Worm (Caenorhabditis elegans) whole organism, L4 larva: ENCODE data around the gene R09E10.13.

Experiments used
- D1046.2 ChIP-seq: fragments of 200-800 bp; sonication (Bioruptor generic); IDR thresholded peaks from 2 replicates; pipeline ENCODE4 v1.3.6; 2022; ENCODE audit warnings: missing genetic modification characterization, missing compliant biosample characterization
- F49E8.2 ChIP-seq: sonication (generic microtip); optimal IDR thresholded peaks from 2 replicates; lab custom pipeline; 2016; ENCODE audit warnings: missing compliant biosample characterization, mild to moderate bottlenecking, missing genetic modification characterization, borderline replicate concordance
- R02D3.7 ChIP-seq: fragments of 150-350 bp; sonication (generic microtip); optimal IDR thresholded peaks from 3 replicates; lab custom pipeline; 2014; ENCODE audit warnings: missing biosample characterization, missing genetic modification characterization
- Y48G9A.11 ChIP-seq: fragments of 200-800 bp; sonication (Bioruptor generic); IDR thresholded peaks from 2 replicates; pipeline ENCODE4 v1.3.6; 2022; ENCODE audit warnings: missing genetic modification reagents, missing genetic modification characterization, missing compliant biosample characterization
- Y75B8A.6 ChIP-seq: fragments of 200-800 bp; sonication (Bioruptor generic); IDR thresholded peaks from 2 replicates; pipeline ENCODE4 v1.3.6; 2022; ENCODE audit warnings: missing genetic modification reagents, missing genetic modification characterization, missing compliant biosample characterization
- ZK337.2 ChIP-seq: fragments of 200-800 bp; sonication (Bioruptor generic); IDR thresholded peaks from 2 replicates; pipeline ENCODE4 v1.3.6; 2022; ENCODE audit warnings: missing genetic modification reagents, missing genetic modification characterization, missing compliant biosample characterization
- aha-1 ChIP-seq: fragments of 150-350 bp; peaks from one replicate; lab custom pipeline; 2014; ENCODE audit warnings: missing biosample characterization, missing genetic modification characterization
- aly-2 ChIP-seq: sonication (generic microtip); optimal IDR thresholded peaks from 2 replicates; lab custom pipeline; 2018; ENCODE audit warnings: missing biosample characterization, missing genetic modification characterization
- attf-4 ChIP-seq: sonication (generic microtip); optimal IDR thresholded peaks from 3 replicates; lab custom pipeline; 2017; ENCODE audit warnings: missing biosample characterization, missing genetic modification characterization
- ceh-20 ChIP-seq: fragments of 200-800 bp; sonication (Bioruptor generic); IDR thresholded peaks from 2 replicates; pipeline ENCODE4 v1.3.6; 2022; ENCODE audit warnings: missing genetic modification reagents, missing genetic modification characterization, missing compliant biosample characterization
- ceh-28 ChIP-seq: fragments of 150-350 bp; optimal IDR thresholded peaks from 2 replicates; lab custom pipeline; 2014; ENCODE audit warnings: missing biosample characterization, missing genetic modification reagents, missing genetic modification characterization
- ceh-32 ChIP-seq: sonication (generic microtip); optimal IDR thresholded peaks from 2 replicates; lab custom pipeline; 2016; ENCODE audit warnings: mild to moderate bottlenecking, missing genetic modification characterization, missing compliant biosample characterization; ENCODE audit not compliant: poor library complexity
- ceh-44 ChIP-seq: fragments of 200-800 bp; sonication (Bioruptor generic); IDR thresholded peaks from 2 replicates; pipeline ENCODE4 v1.3.6; 2022; ENCODE audit warnings: missing genetic modification reagents, missing genetic modification characterization, missing compliant biosample characterization
- ceh-82 ChIP-seq: sonication (generic microtip); optimal IDR thresholded peaks from 2 replicates; lab custom pipeline; 2017; ENCODE audit warnings: missing biosample characterization, missing genetic modification characterization
- daf-16 ChIP-seq, 3 experiments: sonication (generic microtip); optimal IDR thresholded peaks; 2 replicates each; lab custom pipeline; 2016 to 2017; ENCODE audit warnings: missing genetic modification characterization in 3 of 3, missing genetic modification reagents in 3 of 3, mild to moderate bottlenecking in 2 of 3, missing compliant biosample characterization in 2 of 3, missing biosample characterization in 1 of 3, moderate library complexity in 1 of 3
- daf-19 ChIP-seq: fragments of 200-800 bp; sonication (Bioruptor generic); conservative IDR thresholded peaks from 2 replicates; pipeline ENCODE4 v1.3.6; 2022; ENCODE audit warnings: missing genetic modification characterization, missing compliant biosample characterization
- dmd-6 ChIP-seq: fragments of 200-800 bp; sonication (Bioruptor generic); IDR thresholded peaks from 2 replicates; pipeline ENCODE4 v1.3.6; 2022; ENCODE audit warnings: missing genetic modification reagents, missing genetic modification characterization, missing compliant biosample characterization
- fos-1 ChIP-seq: fragments of 150-350 bp; optimal IDR thresholded peaks from 2 replicates; lab custom pipeline; 2014; ENCODE audit warnings: missing biosample characterization, missing genetic modification characterization
- gei-8 ChIP-seq: fragments of 200-800 bp; sonication (Bioruptor generic); optimal IDR thresholded peaks from 2 replicates; lab custom pipeline; 2018; ENCODE audit warnings: mild to moderate bottlenecking, missing genetic modification characterization, missing compliant biosample characterization
- hif-1 ChIP-seq, 2 experiments: sonication (generic microtip); optimal IDR thresholded peaks; 2 replicates each; lab custom pipeline; 2016 to 2017; ENCODE audit warnings: missing compliant biosample characterization in 2 of 2, missing genetic modification characterization in 2 of 2, missing genetic modification reagents in 2 of 2, missing genotype in 2 of 2, mild to moderate bottlenecking in 1 of 2
- hlh-11 ChIP-seq: fragments of 200-800 bp; sonication (Bioruptor generic); optimal IDR thresholded peaks from 2 replicates; lab custom pipeline; 2018; ENCODE audit warnings: mild to moderate bottlenecking, missing genetic modification characterization, missing compliant biosample characterization
- hlh-30 ChIP-seq: sonication (generic microtip); optimal IDR thresholded peaks from 2 replicates; lab custom pipeline; 2017; ENCODE audit warnings: antibody characterized with exemption, mild to moderate bottlenecking, missing genetic modification characterization, missing compliant biosample characterization; ENCODE audit not compliant: insufficient read depth
- jun-1 ChIP-seq: fragments of 150-350 bp; optimal IDR thresholded peaks from 2 replicates; lab custom pipeline; 2014; ENCODE audit warnings: missing biosample characterization, missing genetic modification reagents, missing genetic modification characterization
- lin-1 ChIP-seq: fragments of 200-800 bp; sonication (Bioruptor generic); IDR thresholded peaks from 2 replicates; pipeline ENCODE4 v1.3.6; 2022; ENCODE audit warnings: missing genetic modification reagents, missing genetic modification characterization, missing compliant biosample characterization
- lin-13 ChIP-seq: fragments of 150-350 bp; optimal IDR thresholded peaks from 2 replicates; lab custom pipeline; 2014; ENCODE audit warnings: missing biosample characterization, missing genetic modification reagents, missing genetic modification characterization
- lir-3 ChIP-seq: sonication (generic microtip); optimal IDR thresholded peaks from 2 replicates; lab custom pipeline; 2016; ENCODE audit warnings: mild to moderate bottlenecking, missing genetic modification characterization, missing compliant biosample characterization
- mdt-29 ChIP-seq: fragments of 200-800 bp; sonication (Bioruptor generic); IDR thresholded peaks from 2 replicates; pipeline ENCODE4 v1.3.6; 2022; ENCODE audit warnings: missing genetic modification reagents, missing genetic modification characterization, missing compliant biosample characterization
- mep-1 ChIP-seq: fragments of 150-350 bp; sonication (generic microtip); optimal IDR thresholded peaks from 3 replicates; lab custom pipeline; 2014; ENCODE audit warnings: missing biosample characterization, missing genetic modification characterization
- mxl-2 ChIP-seq: fragments of 200-800 bp; sonication (Bioruptor generic); conservative IDR thresholded peaks from 2 replicates; pipeline ENCODE4 v1.3.6; 2022; ENCODE audit warnings: missing genetic modification reagents, missing genetic modification characterization, missing compliant biosample characterization
- nhr-11 ChIP-seq: fragments of 150-350 bp; optimal IDR thresholded peaks from 2 replicates; lab custom pipeline; 2014; ENCODE audit warnings: missing biosample characterization, missing genetic modification characterization
- nhr-237 ChIP-seq: sonication (generic microtip); optimal IDR thresholded peaks from 2 replicates; lab custom pipeline; 2017; ENCODE audit warnings: missing biosample characterization, missing genetic modification characterization
- nhr-25 ChIP-seq: sonication (generic microtip); optimal IDR thresholded peaks from 2 replicates; lab custom pipeline; 2017; ENCODE audit warnings: missing genetic modification characterization, mild to moderate bottlenecking, missing compliant biosample characterization, antibody characterized with exemption, moderate library complexity, borderline replicate concordance; ENCODE audit not compliant: insufficient read depth
- nhr-28 ChIP-seq: fragments of 150-350 bp; optimal IDR thresholded peaks from 2 replicates; lab custom pipeline; 2014; ENCODE audit warnings: missing biosample characterization, missing genetic modification characterization
- nhr-42 ChIP-seq: fragments of 200-800 bp; sonication (Bioruptor generic); IDR thresholded peaks from 2 replicates; pipeline ENCODE4 v1.3.6; 2022; ENCODE audit warnings: missing genetic modification characterization, missing compliant biosample characterization
- nhr-76 ChIP-seq: fragments of 150-350 bp; optimal IDR thresholded peaks from 2 replicates; lab custom pipeline; 2014; ENCODE audit warnings: missing biosample characterization, missing genetic modification characterization
- pha-4 ChIP-seq, 2 experiments: fragments of 150-350 bp in 1 of 2; fragments of 200-800 bp in 1 of 2; sonication (Bioruptor generic) in 1 of 2; IDR thresholded peaks in 1 of 2; optimal IDR thresholded peaks in 1 of 2; 2 replicates each; pipeline versions ENCODE4 v1.3.6 to Lab custom; 2014 to 2022; ENCODE audit warnings: missing genetic modification characterization in 2 of 2, missing genetic modification reagents in 2 of 2, missing biosample characterization in 1 of 2, missing compliant biosample characterization in 1 of 2
- pqm-1 ChIP-seq: sonication (generic microtip); optimal IDR thresholded peaks from 2 replicates; lab custom pipeline; 2017; ENCODE audit warnings: missing biosample characterization, missing genetic modification characterization
- rbr-2 ChIP-seq: sonication (generic microtip); optimal IDR thresholded peaks from 2 replicates; lab custom pipeline; 2016; ENCODE audit warnings: missing genotype, missing genetic modification characterization, missing compliant biosample characterization
- saeg-2 ChIP-seq: fragments of 200-800 bp; sonication (Bioruptor generic); IDR thresholded peaks from 2 replicates; pipeline ENCODE4 v1.3.6; 2022; ENCODE audit warnings: missing genetic modification reagents, missing genetic modification characterization, missing compliant biosample characterization
- skn-1 ChIP-seq: fragments of 150-350 bp; optimal IDR thresholded peaks from 2 replicates; lab custom pipeline; 2014; ENCODE audit warnings: missing biosample characterization, missing genetic modification characterization
- snpc-1.2 ChIP-seq: fragments of 200-800 bp; sonication (Bioruptor generic); IDR thresholded peaks from 2 replicates; pipeline ENCODE4 v1.3.6; 2022; ENCODE audit warnings: missing genetic modification reagents, missing genetic modification characterization, missing compliant biosample characterization
- snpc-4 ChIP-seq: fragments of 150-350 bp; optimal IDR thresholded peaks from 2 replicates; lab custom pipeline; 2014; ENCODE audit warnings: missing biosample characterization, missing genetic modification characterization
- tag-97 ChIP-seq: fragments of 200-800 bp; sonication (Bioruptor generic); IDR thresholded peaks from 2 replicates; pipeline ENCODE4 v1.3.6; 2022; ENCODE audit warnings: missing genetic modification characterization, missing compliant biosample characterization
- tra-1 ChIP-seq: fragments of 200-800 bp; sonication (Bioruptor generic); IDR thresholded peaks from 2 replicates; pipeline ENCODE4 v1.3.6; 2022; ENCODE audit warnings: missing genetic modification reagents, missing genetic modification characterization, missing compliant biosample characterization
- unc-39 ChIP-seq: sonication (generic microtip); optimal IDR thresholded peaks from 2 replicates; lab custom pipeline; 2017; ENCODE audit warnings: missing biosample characterization, missing genetic modification characterization
- unc-62 ChIP-seq, 3 experiments: fragments of 150-350 bp in 1 of 3; sonication (generic microtip); optimal IDR thresholded peaks in 2 of 3; peaks in 1 of 3; 1 replicate in 1 of 3; 2 replicates in 2 of 3; lab custom pipeline; 2014 to 2017; ENCODE audit warnings: missing biosample characterization in 3 of 3, missing genetic modification characterization in 3 of 3, missing genetic modification reagents in 3 of 3, missing genotype in 1 of 3
- vab-7 ChIP-seq: fragments of 200-800 bp; sonication (Bioruptor generic); IDR thresholded peaks from 2 replicates; pipeline ENCODE4 v1.3.6; 2022; ENCODE audit warnings: missing genetic modification reagents, missing genetic modification characterization, missing compliant biosample characterization
- zag-1 ChIP-seq: fragments of 150-350 bp; optimal IDR thresholded peaks from 2 replicates; lab custom pipeline; 2014; ENCODE audit warnings: missing biosample characterization, missing genetic modification characterization
- ztf-7 ChIP-seq: fragments of 150-350 bp; optimal IDR thresholded peaks from 2 replicates; lab custom pipeline; 2014; ENCODE audit warnings: missing biosample characterization, missing genetic modification characterization

Gene R09E10.13

ce11 chrIV:10341618-10342360 is 46.8 kb upstream of the R09E10.13 start (continued):
- TF ChIP-seq aha-1 (tag; lab: Kevin White, UChicago): peak; percentile 99
- TF ChIP-seq unc-62 (GFP tag; optimal IDR thresholded peaks at IDR 0.05 in 1 of 2; lab: Kevin White, UChicago): peak in 1 of 2 experiments; percentile 73
- TF ChIP-seq unc-62 (tag; optimal IDR thresholded peaks at IDR 0.05; lab: Kevin White, UChicago): no peak
- 0 out of 2 replicates have a peak, but pooled peaks have one; percentile 53 for TF ChIP-seq ceh-20
- no peak for TF ChIP-seq nhr-42 (GFP tag; lab: Robert Waterston, UW)
- no peak for TF ChIP-seq daf-16 (GFP tag; optimal IDR thresholded peaks at IDR 0.05; lab: Kevin White, UChicago)
- TF ChIP-seq daf-16 (tag; optimal IDR thresholded peaks at IDR 0.05; lab: Kevin White, UChicago): no peak
- no peak for TF ChIP-seq nhr-11 (tag; lab: Kevin White, UChicago)
- TF ChIP-seq aly-2 (tag; lab: Kevin White, UChicago): no peak
- TF ChIP-seq mxl-2: no peak
- TF ChIP-seq dmd-6 (GFP tag; lab: Robert Waterston, UW): no peak
- no peak for TF ChIP-seq nhr-76 (tag; lab: Kevin White, UChicago)
- TF ChIP-seq lir-3: no peak
- no peak for TF ChIP-seq nhr-237 (tag; lab: Kevin White, UChicago)
- TF ChIP-seq ceh-32 (tag; lab: Kevin White, UChicago): peak; percentile 1
- TF ChIP-seq ceh-28 (tag; lab: Kevin White, UChicago): no peak
- TF ChIP-seq vab-7 (GFP tag; lab: Robert Waterston, UW): no peak
- TF ChIP-seq Y75B8A.6 (GFP tag; lab: Robert Waterston, UW): no peak
- TF ChIP-seq mep-1 (tag; lab: Kevin White, UChicago): no peak
- TF ChIP-seq daf-19 (GFP tag; lab: Robert Waterston, UW): no peak
- no peak for TF ChIP-seq nhr-25 (tag; lab: Kevin White, UChicago)
- TF ChIP-seq ZK337.2 (GFP tag; lab: Robert Waterston, UW): no peak
- TF ChIP-seq mdt-29 (GFP tag; lab: Robert Waterston, UW): no peak
- TF ChIP-seq fos-1 (tag; lab: Kevin White, UChicago): no peak
- no peak for TF ChIP-seq unc-39
- no peak for TF ChIP-seq ceh-82 (tag; lab: Kevin White, UChicago)
- TF ChIP-seq ztf-7 (tag; lab: Kevin White, UChicago): no peak
- no peak for TF ChIP-seq lin-1 (GFP tag; lab: Robert Waterston, UW)
- TF ChIP-seq ceh-44 (GFP tag; lab: Robert Waterston, UW): no peak
- no peak for TF ChIP-seq R02D3.7
- TF ChIP-seq gei-8: no peak
- TF ChIP-seq jun-1 (tag; lab: Kevin White, UChicago): no peak
- peak; percentile 33 for TF ChIP-seq hlh-30 (tag; lab: Kevin White, UChicago)
- no peak for TF ChIP-seq zag-1 (tag; lab: Kevin White, UChicago)
- TF ChIP-seq pha-4 (GFP tag; IDR thresholded peaks at IDR 0.05; lab: Robert Waterston, UW): peak; percentile 7; the same call in 1 of the 2 replicates
- TF ChIP-seq pha-4 (tag; optimal IDR thresholded peaks at IDR 0.05; lab: Kevin White, UChicago): no peak
- TF ChIP-seq hlh-11 (tag; lab: Kevin White, UChicago): no peak
- TF ChIP-seq skn-1 (tag; lab: Kevin White, UChicago): no peak
- no peak for TF ChIP-seq saeg-2 (GFP tag; lab: Robert Waterston, UW)
- TF ChIP-seq nhr-28 (tag; lab: Kevin White, UChicago): no peak
- no peak for TF ChIP-seq snpc-4 (tag; lab: Kevin White, UChicago)
- no peak for TF ChIP-seq snpc-1.2 (GFP tag; lab: Robert Waterston, UW)
- TF ChIP-seq F49E8.2 (tag; lab: Kevin White, UChicago): no peak
- TF ChIP-seq Y48G9A.11: no peak
- no peak for TF ChIP-seq hif-1 (tag; optimal IDR thresholded peaks at IDR 0.05; lab: Kevin White, UChicago)
- TF ChIP-seq attf-4 (tag; lab: Kevin White, UChicago): no peak
- peak; percentile 55 for TF ChIP-seq rbr-2
- TF ChIP-seq tag-97 (GFP tag; lab: Robert Waterston, UW): no peak
- TF ChIP-seq tra-1 (GFP tag; lab: Robert Waterston, UW): no peak
- no peak for TF ChIP-seq lin-13
- no peak for TF ChIP-seq pqm-1 (tag; lab: Kevin White, UChicago)
- TF ChIP-seq D1046.2: no peak
